Worm (Caenorhabditis elegans) whole organism, young adult: ENCODE data around the gene srr-4.

Experiments
- B0019.2 ChIP-seq: fragments of 200-800 bp; sonication (Bioruptor generic); conservative IDR thresholded peaks from 2 replicates; pipeline ENCODE4 v1.3.6; 2022; ENCODE audit warnings: missing genetic modification reagents, missing genetic modification characterization, missing compliant biosample characterization
- B0261.1 ChIP-seq: sonication (generic microtip); optimal IDR thresholded peaks from 2 replicates; lab custom pipeline; 2016; ENCODE audit warnings: mild to moderate bottlenecking, missing genetic modification characterization, moderate library complexity, missing compliant biosample characterization
- C17E4.6 ChIP-seq: fragments of 200-800 bp; sonication (Bioruptor generic); IDR thresholded peaks from 2 replicates; pipeline ENCODE4 v1.3.6; 2022; ENCODE audit warnings: missing genetic modification reagents, missing genetic modification characterization, missing compliant biosample characterization
- F23B12.7 ChIP-seq: sonication (generic microtip); optimal IDR thresholded peaks from 2 replicates; lab custom pipeline; 2017; ENCODE audit warnings: missing genetic modification characterization, mild to moderate bottlenecking, missing compliant biosample characterization, antibody characterized with exemption, moderate library complexity; ENCODE audit not compliant: insufficient read depth
- F39B2.1 ChIP-seq: fragments of 200-800 bp; sonication (Bioruptor generic); IDR thresholded peaks from 2 replicates; pipeline ENCODE4 v1.3.6; 2022; ENCODE audit warnings: missing genetic modification reagents, missing genetic modification characterization, missing compliant biosample characterization
- F55B11.4 ChIP-seq: sonication (generic microtip); optimal IDR thresholded peaks from 2 replicates; lab custom pipeline; 2016; ENCODE audit warnings: missing compliant biosample characterization, missing genetic modification characterization, borderline replicate concordance; ENCODE audit not compliant: insufficient read depth
- T26A5.8 ChIP-seq: sonication (generic microtip); optimal IDR thresholded peaks from 2 replicates; lab custom pipeline; 2016; ENCODE audit warnings: missing genetic modification characterization, missing compliant biosample characterization
- Y53F4B.3 ChIP-seq: fragments of 200-800 bp; sonication (Bioruptor generic); IDR thresholded peaks from 2 replicates; pipeline ENCODE4 v1.3.6; 2022; ENCODE audit warnings: missing genetic modification reagents, missing genetic modification characterization, missing compliant biosample characterization
- Y95B8A.8 ChIP-seq: fragments of 200-800 bp; sonication (Bioruptor generic); IDR thresholded peaks from 2 replicates; pipeline ENCODE4 v1.3.6; 2022; ENCODE audit warnings: missing genetic modification reagents, missing genetic modification characterization, missing compliant biosample characterization
- ZK185.1 ChIP-seq: sonication (generic microtip); optimal IDR thresholded peaks from 2 replicates; lab custom pipeline; 2016; ENCODE audit warnings: mild to moderate bottlenecking, missing genetic modification characterization, missing compliant biosample characterization; ENCODE audit not compliant: poor library complexity, severe bottlenecking
- ama-1 ChIP-seq, 3 experiments: fragments of 150-350 bp in 1 of 3; sonication (generic microtip) in 2 of 3; optimal IDR thresholded peaks; 2 replicates each; lab custom pipeline; 2014 to 2018; ENCODE audit warnings: missing biosample characterization in 2 of 3, missing genetic modification characterization in 2 of 3, missing genetic modification reagents in 2 of 3
- atf-7 ChIP-seq: sonication (generic microtip); optimal IDR thresholded peaks from 2 replicates; lab custom pipeline; 2017; ENCODE audit warnings: mild to moderate bottlenecking, missing genetic modification characterization, missing compliant biosample characterization
- attf-5 ChIP-seq: fragments of 200-800 bp; sonication (Bioruptor generic); optimal IDR thresholded peaks from 2 replicates; lab custom pipeline; 2018; ENCODE audit warnings: mild to moderate bottlenecking, missing genetic modification characterization, missing compliant biosample characterization
- bed-2 ChIP-seq: fragments of 200-800 bp; sonication (Bioruptor generic); IDR thresholded peaks from 2 replicates; pipeline ENCODE4 v1.3.6; 2022; ENCODE audit warnings: missing genetic modification reagents, missing genetic modification characterization, missing compliant biosample characterization
- ceh-27 ChIP-seq: fragments of 200-800 bp; sonication (Bioruptor generic); optimal IDR thresholded peaks from 2 replicates; lab custom pipeline; 2018; ENCODE audit warnings: mild to moderate bottlenecking, missing genetic modification characterization, moderate library complexity, missing compliant biosample characterization
- dpff-1 ChIP-seq: sonication (generic microtip); optimal IDR thresholded peaks from 2 replicates; lab custom pipeline; 2017; ENCODE audit warnings: mild to moderate bottlenecking, missing genetic modification characterization, missing compliant biosample characterization
- dpl-1 ChIP-seq: fragments of 150-350 bp; optimal IDR thresholded peaks from 2 replicates; lab custom pipeline; 2014; ENCODE audit warnings: missing biosample characterization, missing genetic modification reagents, missing genetic modification characterization
- efl-1 ChIP-seq: fragments of 150-350 bp; optimal IDR thresholded peaks from 2 replicates; lab custom pipeline; 2014; ENCODE audit warnings: missing biosample characterization, missing genetic modification reagents, missing genetic modification characterization
- egl-18 ChIP-seq: fragments of 200-800 bp; sonication (Bioruptor generic); IDR thresholded peaks from 2 replicates; pipeline ENCODE4 v1.3.6; 2022; ENCODE audit warnings: missing genetic modification reagents, missing genetic modification characterization, missing compliant biosample characterization
- ekl-4 ChIP-seq: fragments of 200-800 bp; sonication (Bioruptor generic); IDR thresholded peaks from 2 replicates; pipeline ENCODE4 v1.3.6; 2022; ENCODE audit warnings: missing genetic modification reagents, missing genetic modification characterization, missing compliant biosample characterization
- fkh-3 ChIP-seq: sonication (generic microtip); optimal IDR thresholded peaks from 2 replicates; lab custom pipeline; 2016; ENCODE audit warnings: mild to moderate bottlenecking, missing genetic modification characterization, missing compliant biosample characterization
- hlh-26 ChIP-seq: fragments of 200-800 bp; sonication (Bioruptor generic); conservative IDR thresholded peaks from 2 replicates; pipeline ENCODE4 v1.3.6; 2022; ENCODE audit warnings: missing genetic modification reagents, missing genetic modification characterization, missing compliant biosample characterization
- hmg-20 ChIP-seq: fragments of 200-800 bp; sonication (Bioruptor generic); IDR thresholded peaks from 2 replicates; pipeline ENCODE4 v1.3.6; 2022; ENCODE audit warnings: missing genetic modification reagents, missing genetic modification characterization, missing compliant biosample characterization
- let-526 ChIP-seq: fragments of 200-800 bp; sonication (Bioruptor generic); IDR thresholded peaks from 2 replicates; pipeline ENCODE4 v1.3.6; 2022; ENCODE audit warnings: missing genetic modification reagents, missing genetic modification characterization, missing compliant biosample characterization
- lin-40 ChIP-seq: sonication (generic microtip); optimal IDR thresholded peaks from 2 replicates; lab custom pipeline; 2016; ENCODE audit warnings: missing genetic modification characterization, mild to moderate bottlenecking, missing compliant biosample characterization, missing genotype, missing genetic modification reagents
- lsy-27 ChIP-seq: sonication (generic microtip); optimal IDR thresholded peaks from 2 replicates; lab custom pipeline; 2017; ENCODE audit warnings: missing genetic modification characterization, mild to moderate bottlenecking, missing compliant biosample characterization, antibody characterized with exemption, missing genotype, borderline replicate concordance; ENCODE audit not compliant: insufficient read depth
- madf-10 ChIP-seq: sonication (generic microtip); optimal IDR thresholded peaks from 2 replicates; lab custom pipeline; 2016; ENCODE audit warnings: mild to moderate bottlenecking, missing genetic modification characterization, missing compliant biosample characterization
- mel-28 ChIP-seq: sonication (generic microtip); optimal IDR thresholded peaks from 2 replicates; lab custom pipeline; 2016; ENCODE audit warnings: borderline replicate concordance, mild to moderate bottlenecking, missing genetic modification characterization, missing compliant biosample characterization
- nfyb-1 ChIP-seq: fragments of 200-800 bp; sonication (Bioruptor generic); IDR thresholded peaks from 2 replicates; pipeline ENCODE4 v1.3.6; 2022; ENCODE audit warnings: missing genetic modification reagents, missing genetic modification characterization, missing compliant biosample characterization
- nhr-80 ChIP-seq: sonication (generic microtip); optimal IDR thresholded peaks from 2 replicates; lab custom pipeline; 2016; ENCODE audit warnings: missing genetic modification characterization, missing compliant biosample characterization
- pbrm-1 ChIP-seq: fragments of 200-800 bp; sonication (Bioruptor generic); IDR thresholded peaks from 2 replicates; pipeline ENCODE4 v1.3.6; 2022; ENCODE audit warnings: missing genetic modification reagents, missing genetic modification characterization, missing compliant biosample characterization
- rcor-1 ChIP-seq: fragments of 200-800 bp; sonication (Bioruptor generic); IDR thresholded peaks from 2 replicates; pipeline ENCODE4 v1.3.6; 2022; ENCODE audit warnings: missing genetic modification reagents, missing genetic modification characterization, missing compliant biosample characterization
- repo-1 ChIP-seq: sonication (generic microtip); optimal IDR thresholded peaks from 2 replicates; lab custom pipeline; 2017; ENCODE audit warnings: mild to moderate bottlenecking, missing genetic modification characterization, missing compliant biosample characterization
- rpc-1 ChIP-seq, 2 experiments: fragments of 150-350 bp in 1 of 2; sonication (generic microtip) in 1 of 2; optimal IDR thresholded peaks; 2 replicates each; lab custom pipeline; 2014 to 2018; ENCODE audit warnings: missing biosample characterization in 1 of 2, missing genetic modification characterization in 1 of 2, missing genetic modification reagents in 1 of 2, missing genotype in 1 of 2
- sea-2 ChIP-seq: fragments of 200-800 bp; sonication (Bioruptor generic); IDR thresholded peaks from 2 replicates; pipeline ENCODE4 v1.3.6; 2022; ENCODE audit warnings: missing genetic modification characterization, missing compliant biosample characterization
- somi-1 ChIP-seq: fragments of 200-800 bp; sonication (Bioruptor generic); optimal IDR thresholded peaks from 2 replicates; lab custom pipeline; 2018; ENCODE audit warnings: mild to moderate bottlenecking, missing genetic modification characterization, missing compliant biosample characterization
- tlf-1 ChIP-seq: fragments of 200-800 bp; sonication (Bioruptor generic); optimal IDR thresholded peaks from 2 replicates; lab custom pipeline; 2018; ENCODE audit warnings: mild to moderate bottlenecking, missing genetic modification characterization, missing compliant biosample characterization
- unc-62 ChIP-seq: fragments of 150-350 bp; optimal IDR thresholded peaks from 2 replicates; lab custom pipeline; 2014; ENCODE audit warnings: missing biosample characterization, missing genetic modification reagents, missing genetic modification characterization

The srr-4 gene

ce11 chrV:5018810-5019274 lies at the start of gene srr-4:
Gene srr-4, plus strand, starts transcription at chrV:5019224.
- TF ChIP-seq ama-1 (optimal IDR thresholded peaks at IDR 0.05; lab: Kevin White, UChicago) (no peak), ama-1 (GFP tag; optimal IDR thresholded peaks at IDR 0.05; lab: Kevin White, UChicago) (no peak), F39B2.1 (GFP tag; lab: Robert Waterston, UW) (no peak), lin-40 (no peak), pbrm-1 (GFP tag; lab: Robert Waterston, UW) (no peak), fkh-3 (no peak), nfyb-1 (GFP tag; lab: Robert Waterston, UW) (no peak), dpl-1 (GFP tag; lab: Kevin White, UChicago) (no peak), ekl-4 (GFP tag; lab: Robert Waterston, UW) (no peak), madf-10 (no peak), lsy-27 (no peak), unc-62 (GFP tag; lab: Kevin White, UChicago) (no peak), Y95B8A.8 (GFP tag; lab: Robert Waterston, UW) (no peak), ZK185.1 (tag; lab: Kevin White, UChicago) (no peak), B0019.2 (GFP tag; lab: Robert Waterston, UW) (no peak), rcor-1 (no peak), efl-1 (GFP tag; lab: Kevin White, UChicago) (no peak), attf-5 (GFP tag; lab: Kevin White, UChicago) (no peak), egl-18 (no peak)
- TF ChIP-seq, all 124 proteins: peak for 0

- TF ChIP-seq hmg-20 (GFP tag; lab: Robert Waterston, UW) = no peak
- peak; percentile 5 for TF ChIP-seq nhr-80
These were observed 49.5 kb upstream of the srr-4 start for ce11 chrV:4969503-4969902.

- TF ChIP-seq T26A5.8 (no peak), dpff-1 (tag; lab: Kevin White, UChicago) (no peak), sea-2 (GFP tag; lab: Robert Waterston, UW) (no peak), C17E4.6 (GFP tag; lab: Robert Waterston, UW) (no peak)
These were observed 46.1 kb upstream of the srr-4 start, which contains the start of gene srsx-9 for ce11 chrV:4972943-4973342. Gene srsx-9, minus strand, starts transcription at chrV:4973043.

- TF ChIP-seq dpl-1 (GFP tag; lab: Kevin White, UChicago) (no peak), Y53F4B.3 (GFP tag; lab: Robert Waterston, UW) (no peak), hlh-26 (GFP tag; lab: Robert Waterston, UW) (no peak), let-526 (GFP tag; lab: Robert Waterston, UW) (no peak), efl-1 (GFP tag; lab: Kevin White, UChicago) (no peak), pbrm-1 (GFP tag; lab: Robert Waterston, UW) (no peak), bed-2 (no peak), tlf-1 (GFP tag; lab: Kevin White, UChicago) (no peak), somi-1 (GFP tag; lab: Kevin White, UChicago) (no peak), F23B12.7 (tag; lab: Kevin White, UChicago) (no peak), atf-7 (tag; lab: Kevin White, UChicago) (no peak), lin-40 (no peak), rpc-1 (optimal IDR thresholded peaks at IDR 0.05; lab: Kevin White, UChicago) (no peak), rpc-1 (tag; optimal IDR thresholded peaks at IDR 0.05; lab: Kevin White, UChicago) (no peak), mel-28 (tag; lab: Kevin White, UChicago) (no peak), fkh-3 (no peak), F55B11.4 (tag; lab: Kevin White, UChicago) (no peak), repo-1 (no peak), B0019.2 (GFP tag; lab: Robert Waterston, UW) (no peak), B0261.1 (no peak), ceh-27 (GFP tag; lab: Kevin White, UChicago) (no peak)
These were observed 44.3 kb upstream of the srr-4 start, which contains the start of gene srsx-10 for ce11 chrV:4974677-4975076. Gene srsx-10, minus strand, starts transcription at chrV:4974777.
